Fruit fly (Drosophila melanogaster) whole organism, pupa: ENCODE results near the gene CG9215.

ENCODE experiments used
- CG10348 ChIP-seq: fragments of 200-800 bp; sonication (Bioruptor generic); IDR thresholded peaks from 2 replicates; pipeline ENCODE4 v1.3.6; 2022; ENCODE audit warnings: missing biosample characterization, missing genetic modification characterization
- CG12605 ChIP-seq: fragments of 200-800 bp; sonication (Bioruptor generic); IDR thresholded peaks from 2 replicates; pipeline ENCODE4 v1.3.6; 2022; ENCODE audit warnings: missing biosample characterization, missing genetic modification characterization
- CG13204 ChIP-seq: fragments of 200-800 bp; sonication (Bioruptor generic); optimal IDR thresholded peaks from 2 replicates; lab custom pipeline; 2018; ENCODE audit warnings: missing biosample characterization, mild to moderate bottlenecking, missing genetic modification characterization, moderate library complexity
- CG14655 ChIP-seq: fragments of 200-800 bp; sonication (Bioruptor generic); optimal IDR thresholded peaks from 3 replicates; lab custom pipeline; 2017; ENCODE audit warnings: mild to moderate bottlenecking, missing biosample characterization, missing genetic modification reagents, missing genetic modification characterization
- CG15710 ChIP-seq: fragments of 200-800 bp; sonication (Bioruptor generic); optimal IDR thresholded peaks from 2 replicates; lab custom pipeline; 2018; ENCODE audit warnings: missing biosample characterization, mild to moderate bottlenecking, missing genetic modification characterization, moderate library complexity
- CG17806 ChIP-seq: fragments of 200-800 bp; sonication (Bioruptor generic); optimal IDR thresholded peaks from 2 replicates; lab custom pipeline; 2018; ENCODE audit warnings: missing biosample characterization, mild to moderate bottlenecking, missing genetic modification characterization, moderate library complexity
- CG32121 ChIP-seq: fragments of 200-800 bp; sonication (Bioruptor generic); IDR thresholded peaks from 2 replicates; pipeline ENCODE4 v1.3.6; 2022; ENCODE audit warnings: missing biosample characterization, missing genetic modification characterization
- CG34367 ChIP-seq: fragments of 200-800 bp; sonication (Bioruptor generic); optimal IDR thresholded peaks from 2 replicates; lab custom pipeline; 2018; ENCODE audit warnings: missing biosample characterization, mild to moderate bottlenecking, missing genetic modification characterization
- CG4496 ChIP-seq: fragments of 200-800 bp; sonication (Bioruptor generic); IDR thresholded peaks from 3 replicates; pipeline ENCODE4 v1.3.6; 2022; ENCODE audit warnings: missing biosample characterization, missing genetic modification characterization
- CG8159 ChIP-seq: fragments of 200-800 bp; sonication (Bioruptor generic); optimal IDR thresholded peaks from 3 replicates; lab custom pipeline; 2018; ENCODE audit warnings: missing biosample characterization, mild to moderate bottlenecking, missing genetic modification characterization, moderate library complexity
- CG8301 ChIP-seq: fragments of 200-800 bp; sonication (Bioruptor generic); optimal IDR thresholded peaks from 2 replicates; lab custom pipeline; 2018; ENCODE audit warnings: missing biosample characterization, mild to moderate bottlenecking, missing genetic modification characterization
- CG9948 ChIP-seq: fragments of 200-800 bp; sonication (Bioruptor generic); optimal IDR thresholded peaks from 2 replicates; lab custom pipeline; 2018; ENCODE audit warnings: missing biosample characterization, mild to moderate bottlenecking, missing genetic modification characterization, moderate library complexity
- D1 ChIP-seq: fragments of 200-800 bp; sonication (Bioruptor generic); optimal IDR thresholded peaks from 2 replicates; lab custom pipeline; 2018; ENCODE audit warnings: missing biosample characterization, mild to moderate bottlenecking, missing genetic modification characterization, moderate library complexity
- EcR ChIP-seq: fragments of 200-800 bp; sonication (Bioruptor generic); optimal IDR thresholded peaks from 3 replicates; lab custom pipeline; 2019; ENCODE audit warnings: missing biosample characterization, missing genetic modification characterization, mild to moderate bottlenecking, moderate library complexity, missing genetic modification reagents
- Ets98B ChIP-seq: fragments of 200-800 bp; sonication (Bioruptor generic); IDR thresholded peaks from 2 replicates; pipeline ENCODE4 v1.3.6; 2022; ENCODE audit warnings: missing biosample characterization, missing genetic modification characterization
- Pif1A ChIP-seq: fragments of 200-800 bp; sonication (Bioruptor generic); optimal IDR thresholded peaks from 3 replicates; lab custom pipeline; 2016; ENCODE audit warnings: missing biosample characterization, missing genetic modification characterization
- Pif1B ChIP-seq: fragments of 200-800 bp; sonication (Bioruptor generic); optimal IDR thresholded peaks from 3 replicates; lab custom pipeline; 2016; ENCODE audit warnings: missing biosample characterization, missing genetic modification characterization
- Snoo ChIP-seq: fragments of 200-800 bp; sonication (Bioruptor generic); optimal IDR thresholded peaks from 3 replicates; lab custom pipeline; 2017; ENCODE audit warnings: missing biosample characterization, mild to moderate bottlenecking, missing genetic modification characterization, inconsistent platforms
- fd96Ca ChIP-seq: fragments of 200-800 bp; sonication (Bioruptor generic); IDR thresholded peaks from 3 replicates; pipeline ENCODE4 v1.3.6; 2022; ENCODE audit warnings: missing biosample characterization, missing genetic modification characterization
- gl ChIP-seq: fragments of 200-800 bp; sonication (Bioruptor generic); optimal IDR thresholded peaks from 2 replicates; lab custom pipeline; 2018; ENCODE audit warnings: missing biosample characterization, mild to moderate bottlenecking, missing genetic modification characterization
- rn ChIP-seq: fragments of 200-800 bp; sonication (Bioruptor generic); IDR thresholded peaks from 2 replicates; pipeline ENCODE4 v1.3.6; 2022; ENCODE audit warnings: missing biosample characterization, missing genetic modification characterization

CG9215 gene

dm6 chrX:15549055-15549454 lies 33.6 kb downstream of the CG9215 start:
- TF ChIP-seq Pif1A (peak; percentile 28), Ets98B (peak; percentile 65), CG14655 (GFP tag; lab: Kevin White, UChicago) (peak; percentile 53), CG17806 (tag; lab: Kevin White, UChicago) (peak; percentile 36), Snoo (tag; lab: Kevin White, UChicago) (peak; percentile 24), CG15710 (tag; lab: Kevin White, UChicago) (peak; percentile 40), CG10348 (peak; percentile 51; the same call in 1 of the 2 replicates), D1 (tag; lab: Kevin White, UChicago) (no peak), CG4496 (GFP tag; lab: Robert Waterston, UW) (peak; percentile 77), rn (GFP tag; lab: Robert Waterston, UW) (peak; percentile 68), CG32121 (GFP tag; lab: Robert Waterston, UW) (peak; percentile 80; the same call in 1 of the 2 replicates), Pif1B (no peak), CG8159 (peak; percentile 41), fd96Ca (GFP tag; lab: Robert Waterston, UW) (peak; percentile 61; the same call in 1 of the 3 replicates), EcR (GFP tag; lab: Kevin White, UChicago) (no peak), CG12605 (GFP tag; lab: Robert Waterston, UW) (0 out of 2 replicates have a peak, but pooled peaks have one; percentile 33), gl (tag; lab: Kevin White, UChicago) (no peak), CG9948 (tag; lab: Kevin White, UChicago) (peak; percentile 21), CG13204 (GFP tag; lab: Kevin White, UChicago) (no peak), CG8301 (tag; lab: Kevin White, UChicago) (peak; percentile 49), CG34367 (tag; lab: Kevin White, UChicago) (peak; percentile 15)

dm6 chrX:15545467-15546197 lies 37.0 kb downstream of the CG9215 start:
- TF ChIP-seq CG8159 (no peak), CG32121 (GFP tag; lab: Robert Waterston, UW) (no peak), Pif1A (no peak), rn (GFP tag; lab: Robert Waterston, UW) (no peak), CG4496 (GFP tag; lab: Robert Waterston, UW) (no peak), CG17806 (tag; lab: Kevin White, UChicago) (no peak), fd96Ca (GFP tag; lab: Robert Waterston, UW) (no peak), CG10348 (no peak), Ets98B (no peak), CG9948 (tag; lab: Kevin White, UChicago) (no peak), CG8301 (tag; lab: Kevin White, UChicago) (no peak), CG34367 (tag; lab: Kevin White, UChicago) (no peak), CG14655 (GFP tag; lab: Kevin White, UChicago) (no peak), Snoo (tag; lab: Kevin White, UChicago) (no peak), Pif1B (no peak), gl (tag; lab: Kevin White, UChicago) (no peak), EcR (GFP tag; lab: Kevin White, UChicago) (no peak), CG13204 (GFP tag; lab: Kevin White, UChicago) (no peak), CG15710 (tag; lab: Kevin White, UChicago) (no peak), D1 (tag; lab: Kevin White, UChicago) (no peak)

- TF ChIP-seq gl (tag; lab: Kevin White, UChicago) (no peak), CG8301 (tag; lab: Kevin White, UChicago) (peak; percentile 48), CG9948 (tag; lab: Kevin White, UChicago) (no peak), fd96Ca (GFP tag; lab: Robert Waterston, UW) (peak; percentile 77), rn (GFP tag; lab: Robert Waterston, UW) (0 out of 2 replicates have a peak, but pooled peaks have one; percentile 23), Ets98B (peak; percentile 70), CG34367 (tag; lab: Kevin White, UChicago) (no peak), EcR (GFP tag; lab: Kevin White, UChicago) (no peak), CG17806 (tag; lab: Kevin White, UChicago) (peak; percentile 41), CG13204 (GFP tag; lab: Kevin White, UChicago) (no peak), CG10348 (no peak), CG14655 (GFP tag; lab: Kevin White, UChicago) (peak; percentile 69), Pif1A (peak; percentile 43), CG4496 (GFP tag; lab: Robert Waterston, UW) (peak; percentile 79), CG15710 (tag; lab: Kevin White, UChicago) (peak; percentile 41), Pif1B (peak; percentile 25), D1 (tag; lab: Kevin White, UChicago) (no peak), CG12605 (GFP tag; lab: Robert Waterston, UW) (peak; percentile 28; the same call in 1 of the 2 replicates), CG8159 (peak; percentile 42), CG32121 (GFP tag; lab: Robert Waterston, UW) (peak; percentile 80), Snoo (tag; lab: Kevin White, UChicago) (no peak)
Observed at dm6 chrX:15543479-15544044, 39.1 kb downstream of the CG9215 start.

- TF ChIP-seq CG13204 (GFP tag; lab: Kevin White, UChicago): no peak
- no peak for TF ChIP-seq rn (GFP tag; lab: Robert Waterston, UW)
- peak; percentile 61 for TF ChIP-seq EcR (GFP tag; lab: Kevin White, UChicago)
- peak; percentile 26 for TF ChIP-seq CG8159
- TF ChIP-seq CG15710 (tag; lab: Kevin White, UChicago): peak; percentile 0
- TF ChIP-seq Snoo (tag; lab: Kevin White, UChicago): no peak
- TF ChIP-seq CG34367 (tag; lab: Kevin White, UChicago): no peak
Observed at dm6 chrX:15539856-15540488, 42.7 kb downstream of the CG9215 start.
